Fruit fly (Drosophila melanogaster) whole organism, embryonic: ENCODE measurements around the gene CG43346.
A peak's percentile ranks its signal among the peaks of the same experiment; 100 is the strongest.

Experiments
- Aef1 ChIP-seq: fragments of 200-800 bp; sonication (Bioruptor generic); IDR thresholded peaks from 3 replicates; pipeline ENCODE4 v1.3.6; 2022; ENCODE audit warnings: missing biosample characterization, missing genetic modification characterization
- CG10366 ChIP-seq: fragments of 200-800 bp; sonication (Bioruptor generic); IDR thresholded peaks from 2 replicates; pipeline ENCODE4 v1.3.6; 2022; ENCODE audit warnings: missing biosample characterization, missing genetic modification characterization
- CG10654 ChIP-seq: fragments of 200-800 bp; sonication (Bioruptor generic); optimal IDR thresholded peaks from 2 replicates; lab custom pipeline; 2016; ENCODE audit warnings: missing biosample characterization, missing genetic modification characterization
- CG11085 ChIP-seq: fragments of 200-800 bp; sonication (Bioruptor generic); IDR thresholded peaks from 2 replicates; pipeline ENCODE4 v1.3.6; 2022; ENCODE audit warnings: missing biosample characterization, missing genetic modification characterization
- CG12071 ChIP-seq: fragments of 200-800 bp; sonication (Bioruptor generic); optimal IDR thresholded peaks from 3 replicates; lab custom pipeline; 2018; ENCODE audit warnings: missing biosample characterization, mild to moderate bottlenecking, missing genetic modification characterization
- CG12104 ChIP-seq: fragments of 200-800 bp; sonication (Bioruptor generic); optimal IDR thresholded peaks from 3 replicates; lab custom pipeline; 2016; ENCODE audit warnings: missing biosample characterization, missing genetic modification characterization
- CG12155 ChIP-seq: fragments of 200-800 bp; sonication (Bioruptor generic); optimal IDR thresholded peaks from 3 replicates; lab custom pipeline; 2016; ENCODE audit warnings: missing biosample characterization, missing genetic modification characterization
- CG12942 ChIP-seq: fragments of 200-800 bp; sonication (Bioruptor generic); optimal IDR thresholded peaks from 3 replicates; lab custom pipeline; 2016; ENCODE audit warnings: missing biosample characterization, missing genetic modification characterization
- CG15073 ChIP-seq: fragments of 200-800 bp; sonication (Bioruptor generic); optimal IDR thresholded peaks from 2 replicates; lab custom pipeline; 2016; ENCODE audit warnings: missing biosample characterization, missing genetic modification characterization
- CG17359 ChIP-seq: fragments of 200-800 bp; sonication (Bioruptor generic); optimal IDR thresholded peaks from 3 replicates; lab custom pipeline; 2018; ENCODE audit warnings: missing biosample characterization, mild to moderate bottlenecking, missing genetic modification characterization, moderate library complexity
- CG2875 ChIP-seq: fragments of 200-800 bp; sonication (Bioruptor generic); optimal IDR thresholded peaks from 2 replicates; lab custom pipeline; 2017; ENCODE audit warnings: missing biosample characterization, mild to moderate bottlenecking, missing genetic modification characterization, missing genetic modification reagents
- CG2889 ChIP-seq: fragments of 200-800 bp; sonication (Bioruptor generic); IDR thresholded peaks from 3 replicates; pipeline ENCODE4 v1.3.6; 2022; ENCODE audit warnings: missing biosample characterization, missing genetic modification characterization
- CG3065 ChIP-seq: fragments of 200-800 bp; sonication (Bioruptor generic); optimal IDR thresholded peaks from 2 replicates; lab custom pipeline; 2016; ENCODE audit warnings: missing biosample characterization, missing genetic modification characterization
- CG34422 ChIP-seq: fragments of 200-800 bp; sonication (Bioruptor generic); IDR thresholded peaks from 3 replicates; pipeline ENCODE4 v1.3.6; 2022; ENCODE audit warnings: missing biosample characterization, missing genetic modification characterization
- CG3838 ChIP-seq: fragments of 200-800 bp; sonication (Bioruptor generic); optimal IDR thresholded peaks from 3 replicates; lab custom pipeline; 2016; ENCODE audit warnings: missing biosample characterization, missing genetic modification characterization
- CG4282 ChIP-seq: fragments of 200-800 bp; sonication (Bioruptor generic); optimal IDR thresholded peaks from 2 replicates; lab custom pipeline; 2016; ENCODE audit warnings: missing biosample characterization, missing genetic modification characterization
- CG5245 ChIP-seq: fragments of 200-800 bp; sonication (Bioruptor generic); optimal IDR thresholded peaks from 3 replicates; lab custom pipeline; 2016; ENCODE audit warnings: missing biosample characterization, missing genetic modification characterization
- CG6854 ChIP-seq: fragments of 200-800 bp; sonication (Bioruptor generic); optimal IDR thresholded peaks from 3 replicates; lab custom pipeline; 2017; ENCODE audit warnings: missing biosample characterization, mild to moderate bottlenecking, missing genetic modification characterization
- Ets65A ChIP-seq: fragments of 200-800 bp; sonication (Bioruptor generic); peaks from one replicate; lab custom pipeline; 2016; ENCODE audit warnings: missing biosample characterization, missing genetic modification characterization
- GATAe ChIP-seq: fragments of 200-800 bp; sonication (Bioruptor generic); conservative IDR thresholded peaks from 2 replicates; pipeline ENCODE4 v1.3.6; 2022; ENCODE audit warnings: missing biosample characterization, missing genetic modification characterization
- HLH3B ChIP-seq: fragments of 200-800 bp; sonication (Bioruptor generic); IDR thresholded peaks from 2 replicates; pipeline ENCODE4 v1.3.6; 2022; ENCODE audit warnings: missing biosample characterization, missing genetic modification characterization
- Hsf ChIP-seq: fragments of 200-800 bp; sonication (Bioruptor generic); optimal IDR thresholded peaks from 3 replicates; lab custom pipeline; 2016; ENCODE audit warnings: missing biosample characterization, missing genetic modification characterization
- Lim3 ChIP-seq: fragments of 200-800 bp; sonication (Bioruptor generic); IDR thresholded peaks from 2 replicates; pipeline ENCODE4 v1.3.6; 2022; ENCODE audit warnings: missing biosample characterization, missing genetic modification characterization
- Mad ChIP-seq: fragments of 200-800 bp; sonication (Bioruptor generic); optimal IDR thresholded peaks from 2 replicates; lab custom pipeline; 2016; ENCODE audit warnings: missing biosample characterization, missing genetic modification characterization
- Sox100B ChIP-seq: fragments of 200-800 bp; sonication (Bioruptor generic); optimal IDR thresholded peaks from 3 replicates; lab custom pipeline; 2018; ENCODE audit warnings: missing biosample characterization, mild to moderate bottlenecking, missing genetic modification characterization
- TFAM ChIP-seq: fragments of 200-800 bp; sonication (Bioruptor generic); optimal IDR thresholded peaks from 2 replicates; lab custom pipeline; 2017; ENCODE audit warnings: missing biosample characterization, missing genetic modification characterization, inconsistent platforms
- Xrp1 ChIP-seq: fragments of 200-800 bp; sonication (Bioruptor generic); IDR thresholded peaks from 2 replicates; pipeline ENCODE4 v1.3.6; 2022; ENCODE audit warnings: missing biosample characterization, missing genetic modification characterization
- amos ChIP-seq: fragments of 200-800 bp; sonication (Bioruptor generic); IDR thresholded peaks from 2 replicates; pipeline ENCODE4 v1.3.6; 2022; ENCODE audit warnings: missing biosample characterization, missing genetic modification characterization; ENCODE audit not compliant: partially characterized antibody
- ara ChIP-seq: fragments of 200-800 bp; sonication (Bioruptor generic); IDR thresholded peaks from 2 replicates; pipeline ENCODE4 v1.3.6; 2022; ENCODE audit warnings: missing biosample characterization, missing genetic modification characterization
- ase ChIP-seq: fragments of 200-800 bp; sonication (Bioruptor generic); IDR thresholded peaks from 3 replicates; pipeline ENCODE4 v1.3.6; 2022; ENCODE audit warnings: missing biosample characterization, missing genetic modification characterization
- crol ChIP-seq: fragments of 200-800 bp; sonication (Bioruptor generic); IDR thresholded peaks from 2 replicates; pipeline ENCODE4 v1.3.6; 2022; ENCODE audit warnings: missing biosample characterization, missing genetic modification characterization
- dimm ChIP-seq: fragments of 200-800 bp; sonication (Bioruptor generic); IDR thresholded peaks from 2 replicates; pipeline ENCODE4 v1.3.6; 2022; ENCODE audit warnings: missing biosample characterization, missing genetic modification characterization
- gce ChIP-seq: fragments of 200-800 bp; sonication (Bioruptor generic); IDR thresholded peaks from 3 replicates; pipeline ENCODE4 v1.3.6; 2022; ENCODE audit warnings: missing biosample characterization, missing genetic modification characterization
- gcm2 ChIP-seq: fragments of 200-800 bp; sonication (Bioruptor generic); optimal IDR thresholded peaks from 2 replicates; lab custom pipeline; 2016; ENCODE audit warnings: missing biosample characterization, missing genetic modification characterization
- grau ChIP-seq: fragments of 200-800 bp; optimal IDR thresholded peaks from 3 replicates; lab custom pipeline; 2019; ENCODE audit warnings: missing biosample characterization, mild to moderate bottlenecking, missing genetic modification characterization, moderate library complexity
- hth ChIP-seq: fragments of >200 bp; optimal IDR thresholded peaks from 2 replicates; lab custom pipeline; 2017; ENCODE audit warnings: inconsistent platforms
- ind ChIP-seq: fragments of 200-800 bp; sonication (Bioruptor generic); optimal IDR thresholded peaks from 3 replicates; lab custom pipeline; 2016; ENCODE audit warnings: missing biosample characterization, missing genetic modification characterization
- jigr1 ChIP-seq: fragments of 200-800 bp; sonication (Bioruptor generic); IDR thresholded peaks from 3 replicates; pipeline ENCODE4 v1.3.6; 2022; ENCODE audit warnings: missing biosample characterization, missing genetic modification characterization
- lola ChIP-seq, 3 experiments: fragments of >200 bp in 2 of 3; fragments of 200-800 bp in 1 of 3; sonication (Bioruptor generic) in 1 of 3; optimal IDR thresholded peaks; 2 replicates each; lab custom pipeline; 2017 to 2019; ENCODE audit warnings: missing biosample characterization in 3 of 3, missing genetic modification characterization in 3 of 3, mild to moderate bottlenecking in 1 of 3, moderate library complexity in 1 of 3
- lov ChIP-seq, 2 experiments: fragments of 200-800 bp in 1 of 2; fragments of >200 bp in 1 of 2; sonication (Bioruptor generic) in 1 of 2; IDR thresholded peaks in 1 of 2; optimal IDR thresholded peaks in 1 of 2; 2 replicates in 1 of 2; 3 replicates in 1 of 2; pipeline versions ENCODE4 v1.3.6 to Lab custom; 2017 to 2022; ENCODE audit warnings: missing biosample characterization in 1 of 2, missing genetic modification characterization in 1 of 2
- nau ChIP-seq: fragments of 200-800 bp; sonication (Bioruptor generic); optimal IDR thresholded peaks from 3 replicates; lab custom pipeline; 2017; ENCODE audit warnings: missing biosample characterization, mild to moderate bottlenecking, missing genetic modification characterization, missing genetic modification reagents
- nerfin-2 ChIP-seq: fragments of 200-800 bp; sonication (Bioruptor generic); IDR thresholded peaks from 2 replicates; pipeline ENCODE4 v1.3.6; 2022; ENCODE audit warnings: missing biosample characterization, missing genetic modification characterization; ENCODE audit not compliant: partially characterized antibody
- nom ChIP-seq: fragments of 200-800 bp; sonication (Bioruptor generic); optimal IDR thresholded peaks from 2 replicates; lab custom pipeline; 2017; ENCODE audit warnings: missing biosample characterization, missing genetic modification characterization, mild to moderate bottlenecking, moderate library complexity, missing genetic modification reagents
- pnt ChIP-seq: fragments of 200-800 bp; sonication (Bioruptor generic); optimal IDR thresholded peaks from 3 replicates; lab custom pipeline; 2016; ENCODE audit warnings: missing biosample characterization, missing genetic modification characterization
- sna ChIP-seq: fragments of 200-800 bp; sonication (Bioruptor generic); IDR thresholded peaks from 2 replicates; pipeline ENCODE4 v1.3.6; 2022; ENCODE audit warnings: missing biosample characterization, missing genetic modification characterization; ENCODE audit not compliant: partially characterized antibody
- tup ChIP-seq: fragments of 200-800 bp; sonication (Bioruptor generic); optimal IDR thresholded peaks from 2 replicates; lab custom pipeline; 2016; ENCODE audit warnings: missing biosample characterization, mild to moderate bottlenecking, missing genetic modification characterization, moderate library complexity
- usp ChIP-seq: fragments of >200 bp; optimal IDR thresholded peaks from 2 replicates; lab custom pipeline; 2017; ENCODE audit warnings: missing biosample characterization, missing genetic modification characterization
- zen2 ChIP-seq: fragments of 200-800 bp; sonication (Bioruptor generic); IDR thresholded peaks from 3 replicates; pipeline ENCODE4 v1.3.6; 2022; ENCODE audit warnings: missing biosample characterization, missing genetic modification characterization; ENCODE audit not compliant: partially characterized antibody
- zfh1 ChIP-seq: fragments of 200-800 bp; sonication (Bioruptor generic); IDR thresholded peaks from 3 replicates; pipeline ENCODE4 v1.3.6; 2022; ENCODE audit warnings: missing biosample characterization, missing genetic modification characterization

CG43346 gene

dm6 chr2L:21168295-21169159 is at the start of gene CG43346, which contains the start of the genes mAcon1 and CG43345 (continued):
- TF ChIP-seq gcm2 (peak; percentile 52), CG34422 (GFP tag; lab: Robert Waterston, UW) (peak; percentile 57; the same call in 1 of the 3 replicates), Hsf (GFP tag; lab: Kevin White, UChicago) (peak; percentile 88), usp (GFP tag; lab: Kevin White, UChicago) (no peak), Xrp1 (peak; percentile 79), zfh1 (GFP tag; lab: Robert Waterston, UW) (peak; percentile 48; the same call in 1 of the 3 replicates), CG12155 (GFP tag; lab: Kevin White, UChicago) (peak; percentile 84), CG3065 (peak; percentile 64), tup (peak; percentile 65), CG2875 (GFP tag; lab: Kevin White, UChicago) (no peak), CG17359 (tag; lab: Kevin White, UChicago) (no peak), ara (no peak), CG12942 (GFP tag; lab: Kevin White, UChicago) (peak; percentile 73), lov (optimal IDR thresholded peaks at IDR 0.05; lab: Kevin White, UChicago) (no peak), lov (GFP tag; IDR thresholded peaks at IDR 0.05; lab: Robert Waterston, UW) (no peak), jigr1 (GFP tag; lab: Robert Waterston, UW) (no peak), gce (GFP tag; lab: Robert Waterston, UW) (no peak), grau (tag; lab: Kevin White, UChicago) (peak; percentile 83), nom (GFP tag; lab: Kevin White, UChicago) (peak; percentile 75), nerfin-2 (GFP tag; lab: Robert Waterston, UW) (no peak), Ets65A (GFP tag; lab: Kevin White, UChicago) (peak; percentile 99), ind (GFP tag; lab: Kevin White, UChicago) (peak; percentile 83), CG3838 (GFP tag; lab: Kevin White, UChicago) (peak; percentile 45), TFAM (GFP tag; lab: Kevin White, UChicago) (no peak), hth (no peak), CG12071 (no peak), HLH3B (peak; percentile 46; the same call in 1 of the 2 replicates), CG10366 (peak; percentile 53), zen2 (no peak), nau (no peak), pnt (GFP tag; lab: Kevin White, UChicago) (peak; percentile 82), CG2889 (no peak), sna (GFP tag; lab: Robert Waterston, UW) (no peak), CG11085 (peak; percentile 35; the same call in 1 of the 2 replicates), amos (GFP tag; lab: Robert Waterston, UW) (no peak), Mad (peak; percentile 88), CG6854 (GFP tag; lab: Kevin White, UChicago) (peak; percentile 7), GATAe (GFP tag; lab: Robert Waterston, UW) (no peak; the same call in 1 of the 2 replicates), dimm (GFP tag; lab: Robert Waterston, UW) (no peak), ase (no peak), CG4282 (GFP tag; lab: Kevin White, UChicago) (peak; percentile 59), CG10654 (peak; percentile 61), Sox100B (GFP tag; lab: Kevin White, UChicago) (peak; percentile 79), crol (GFP tag; lab: Robert Waterston, UW) (no peak), CG15073 (no peak), lola (GFP tag; optimal IDR thresholded peaks at IDR 0.05; lab: Kevin White, UChicago) (peak in 1 of 3 experiments; percentile 76), Lim3 (GFP tag; lab: Robert Waterston, UW) (no peak), CG5245 (GFP tag; lab: Kevin White, UChicago) (peak; percentile 7), Aef1 (GFP tag; lab: Robert Waterston, UW) (peak; percentile 51), CG12104 (GFP tag; lab: Kevin White, UChicago) (peak; percentile 64)
